Worm (Caenorhabditis elegans) whole organism, L2 larva: ENCODE measurements around the gene cdka-1.
A peak's percentile ranks its signal among the peaks of the same experiment; 100 is the strongest.

ENCODE experiments used
- C34F6.9 ChIP-seq: fragments of 150-350 bp; optimal IDR thresholded peaks from 2 replicates; lab custom pipeline; 2014; ENCODE audit warnings: missing biosample characterization, missing genetic modification characterization
- F13H6.1 ChIP-seq: sonication (generic microtip); optimal IDR thresholded peaks from 2 replicates; lab custom pipeline; 2016; ENCODE audit warnings: missing genetic modification characterization, missing compliant biosample characterization
- R02D3.7 ChIP-seq: fragments of 150-350 bp; optimal IDR thresholded peaks from 2 replicates; lab custom pipeline; 2014; ENCODE audit warnings: missing biosample characterization, missing genetic modification characterization
- ZK546.5 ChIP-seq: sonication (generic microtip); optimal IDR thresholded peaks from 2 replicates; lab custom pipeline; 2017; ENCODE audit warnings: missing biosample characterization, missing genetic modification characterization
- alr-1 ChIP-seq: fragments of 150-350 bp; optimal IDR thresholded peaks from 2 replicates; lab custom pipeline; 2014; ENCODE audit warnings: missing biosample characterization, missing genetic modification characterization
- ceh-16 ChIP-seq: fragments of 150-350 bp; optimal IDR thresholded peaks from 2 replicates; lab custom pipeline; 2014; ENCODE audit warnings: missing biosample characterization, missing genetic modification characterization
- ceh-82 ChIP-seq: fragments of 150-350 bp; optimal IDR thresholded peaks from 2 replicates; lab custom pipeline; 2014; ENCODE audit warnings: missing biosample characterization, missing genetic modification characterization
- elt-3 ChIP-seq: sonication (generic microtip); optimal IDR thresholded peaks from 2 replicates; lab custom pipeline; 2017; ENCODE audit warnings: missing biosample characterization, missing genetic modification characterization
- gmeb-1 ChIP-seq: fragments of 150-350 bp; optimal IDR thresholded peaks from 2 replicates; lab custom pipeline; 2014; ENCODE audit warnings: missing biosample characterization, missing genetic modification characterization
- lin-11 ChIP-seq: fragments of 150-350 bp; sonication (generic microtip); optimal IDR thresholded peaks from 2 replicates; lab custom pipeline; 2014; ENCODE audit warnings: missing biosample characterization, missing genetic modification characterization, inconsistent platforms, mixed read lengths
- lin-13 ChIP-seq: fragments of 150-350 bp; optimal IDR thresholded peaks from 2 replicates; lab custom pipeline; 2014; ENCODE audit warnings: missing biosample characterization, missing genetic modification reagents, missing genetic modification characterization
- lin-39 ChIP-seq: fragments of 150-350 bp; optimal IDR thresholded peaks from 2 replicates; lab custom pipeline; 2014; ENCODE audit warnings: missing biosample characterization, missing genetic modification reagents, missing genetic modification characterization
- lsy-2 ChIP-seq, 2 experiments: fragments of 150-350 bp in 1 of 2; sonication (generic microtip) in 1 of 2; optimal IDR thresholded peaks; 2 replicates each; lab custom pipeline; 2014 to 2017; ENCODE audit warnings: missing biosample characterization in 2 of 2, missing genetic modification characterization in 2 of 2
- mbf-1 ChIP-seq: sonication (generic microtip); optimal IDR thresholded peaks from 2 replicates; lab custom pipeline; 2017; ENCODE audit warnings: missing biosample characterization, missing genetic modification characterization
- mdl-1 ChIP-seq, 2 experiments: fragments of 150-350 bp in 1 of 2; sonication (generic microtip) in 1 of 2; optimal IDR thresholded peaks; 2 replicates each; lab custom pipeline; 2017; ENCODE audit warnings: missing biosample characterization in 2 of 2, missing genetic modification characterization in 2 of 2
- nhr-10 ChIP-seq: sonication (generic microtip); optimal IDR thresholded peaks from 2 replicates; lab custom pipeline; 2017; ENCODE audit warnings: missing biosample characterization, missing genetic modification characterization
- nhr-12 ChIP-seq: fragments of 150-350 bp; optimal IDR thresholded peaks from 2 replicates; lab custom pipeline; 2014; ENCODE audit warnings: missing biosample characterization, missing genetic modification characterization
- nhr-129 ChIP-seq: fragments of 150-350 bp; optimal IDR thresholded peaks from 2 replicates; lab custom pipeline; 2014; ENCODE audit warnings: missing biosample characterization, missing genetic modification characterization
- nhr-23 ChIP-seq: fragments of 150-350 bp; optimal IDR thresholded peaks from 2 replicates; lab custom pipeline; 2014; ENCODE audit warnings: missing biosample characterization, missing genetic modification reagents, missing genetic modification characterization
- nhr-237 ChIP-seq: fragments of 150-350 bp; optimal IDR thresholded peaks from 2 replicates; lab custom pipeline; 2014; ENCODE audit warnings: missing biosample characterization, missing genetic modification characterization
- nhr-25 ChIP-seq: fragments of 150-350 bp; sonication (generic microtip); optimal IDR thresholded peaks from 3 replicates; lab custom pipeline; 2014; ENCODE audit warnings: missing biosample characterization, missing genetic modification characterization
- nhr-77 ChIP-seq: fragments of 150-350 bp; optimal IDR thresholded peaks from 2 replicates; lab custom pipeline; 2014; ENCODE audit warnings: missing biosample characterization, missing genetic modification characterization
- peb-1 ChIP-seq: fragments of 150-350 bp; optimal IDR thresholded peaks from 2 replicates; lab custom pipeline; 2014; ENCODE audit warnings: missing biosample characterization, missing genetic modification characterization
- skn-1 ChIP-seq: sonication (generic microtip); optimal IDR thresholded peaks from 2 replicates; lab custom pipeline; 2017; ENCODE audit warnings: missing biosample characterization, missing genetic modification characterization
- sma-3 ChIP-seq: sonication (generic microtip); optimal IDR thresholded peaks from 2 replicates; lab custom pipeline; 2016; ENCODE audit warnings: missing genetic modification reagents, missing genetic modification characterization, missing compliant biosample characterization
- sma-9 ChIP-seq, 2 experiments: fragments of 150-350 bp in 1 of 2; sonication (generic microtip) in 1 of 2; optimal IDR thresholded peaks; 2 replicates each; lab custom pipeline; 2014 to 2016; ENCODE audit warnings: missing genetic modification characterization in 2 of 2, mild to moderate bottlenecking in 1 of 2, missing biosample characterization in 1 of 2, missing compliant biosample characterization in 1 of 2, missing genetic modification reagents in 1 of 2, moderate library complexity in 1 of 2
- snpc-4 ChIP-seq: fragments of 150-350 bp; optimal IDR thresholded peaks from 2 replicates; lab custom pipeline; 2014; ENCODE audit warnings: missing biosample characterization, missing genetic modification characterization
- unc-55 ChIP-seq: fragments of 150-350 bp; sonication (generic microtip); optimal IDR thresholded peaks from 3 replicates; lab custom pipeline; 2014; ENCODE audit warnings: missing biosample characterization, missing genetic modification reagents, missing genetic modification characterization
- unc-62 ChIP-seq: fragments of 150-350 bp; optimal IDR thresholded peaks from 2 replicates; lab custom pipeline; 2014; ENCODE audit warnings: missing biosample characterization, missing genetic modification reagents, missing genetic modification characterization
- zag-1 ChIP-seq: fragments of 150-350 bp; optimal IDR thresholded peaks from 2 replicates; lab custom pipeline; 2014; ENCODE audit warnings: missing biosample characterization, missing genetic modification characterization
- ztf-4 ChIP-seq: fragments of 150-350 bp; optimal IDR thresholded peaks from 2 replicates; lab custom pipeline; 2014; ENCODE audit warnings: missing biosample characterization, missing genetic modification characterization

Gene cdka-1

DNA sequence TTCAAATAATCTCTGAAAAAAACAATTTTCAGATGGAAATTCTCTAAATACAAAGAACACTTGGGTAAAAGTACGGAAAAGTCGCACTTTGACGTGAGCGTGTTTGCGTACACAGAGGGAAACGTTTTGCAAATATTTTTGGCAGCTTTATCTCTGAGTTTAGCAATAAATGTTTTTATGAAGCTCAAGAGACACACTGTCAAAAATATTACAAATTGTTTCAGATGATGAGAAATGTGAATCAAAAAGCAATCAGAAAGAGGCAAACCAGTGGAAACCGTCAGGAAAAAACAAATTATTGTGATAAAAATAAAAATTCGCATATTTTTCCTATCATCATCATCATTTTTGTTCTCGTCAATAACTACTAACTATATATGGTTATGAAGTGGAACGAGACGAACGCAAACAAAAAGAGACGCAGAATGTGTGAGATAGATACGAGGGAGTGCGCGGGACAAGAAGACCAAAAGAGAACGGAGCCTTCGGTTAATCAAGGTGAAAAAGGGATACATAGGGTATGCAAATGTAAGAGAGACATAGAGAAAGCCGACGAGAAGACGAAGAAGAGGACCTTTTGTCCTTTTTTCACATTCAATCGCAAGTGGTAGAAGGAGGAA lies 46.1 kb upstream of the cdka-1 start, which contains the start of gene sel-2:
Gene sel-2, minus strand, starts transcription at position 51 of the 620 bp plus-strand sequence.
- TF ChIP-seq lin-39 (tag; lab: Kevin White, UChicago) (no peak), C34F6.9 (peak; percentile 65), nhr-129 (peak; percentile 7), nhr-25 (peak; percentile 47), zag-1 (tag; lab: Kevin White, UChicago) (no peak), lsy-2 (tag; optimal IDR thresholded peaks at IDR 0.05; lab: Kevin White, UChicago) (peak in 1 of 2 experiments; percentile 36), elt-3 (tag; lab: Kevin White, UChicago) (no peak), sma-9 (GFP tag; optimal IDR thresholded peaks at IDR 0.05; lab: Kevin White, UChicago) (peak; percentile 50), sma-9 (tag; optimal IDR thresholded peaks at IDR 0.05; lab: Kevin White, UChicago) (no peak), unc-55 (GFP tag; lab: Kevin White, UChicago) (peak; percentile 36), F13H6.1 (tag; lab: Kevin White, UChicago) (peak; percentile 30), ZK546.5 (tag; lab: Kevin White, UChicago) (no peak)

DNA sequence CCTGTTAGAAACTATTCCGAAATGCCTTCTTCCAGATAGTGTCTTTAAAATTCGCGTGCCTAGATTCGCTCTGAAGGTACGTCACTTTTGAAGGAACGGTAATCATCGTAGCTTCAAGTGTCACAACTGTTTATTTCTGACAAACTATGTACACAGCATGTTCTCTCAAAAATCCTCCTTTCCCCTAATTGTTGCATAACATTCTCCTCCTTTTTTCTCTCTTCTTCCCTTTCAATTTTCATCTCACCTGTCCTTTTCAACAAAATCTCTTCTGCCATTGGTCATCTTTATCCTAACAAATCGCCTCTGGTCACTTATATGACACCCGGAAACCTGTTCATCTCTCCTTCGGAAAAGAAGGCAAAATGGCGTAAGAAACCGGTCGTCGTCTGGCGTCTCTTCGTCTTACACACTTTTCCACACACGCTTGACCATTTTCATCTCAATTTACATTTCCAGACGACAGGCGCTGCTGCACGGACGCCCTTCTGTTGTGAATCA lies 42.5 kb upstream of the cdka-1 start, which contains the start of gene lips-3:
Gene lips-3, plus strand, starts transcription at position 458 of the 501 bp plus-strand sequence.
- TF ChIP-seq nhr-237, result no peak
- no peak for TF ChIP-seq ztf-4 (tag; lab: Kevin White, UChicago)
- TF ChIP-seq nhr-25, result peak; percentile 35

DNA sequence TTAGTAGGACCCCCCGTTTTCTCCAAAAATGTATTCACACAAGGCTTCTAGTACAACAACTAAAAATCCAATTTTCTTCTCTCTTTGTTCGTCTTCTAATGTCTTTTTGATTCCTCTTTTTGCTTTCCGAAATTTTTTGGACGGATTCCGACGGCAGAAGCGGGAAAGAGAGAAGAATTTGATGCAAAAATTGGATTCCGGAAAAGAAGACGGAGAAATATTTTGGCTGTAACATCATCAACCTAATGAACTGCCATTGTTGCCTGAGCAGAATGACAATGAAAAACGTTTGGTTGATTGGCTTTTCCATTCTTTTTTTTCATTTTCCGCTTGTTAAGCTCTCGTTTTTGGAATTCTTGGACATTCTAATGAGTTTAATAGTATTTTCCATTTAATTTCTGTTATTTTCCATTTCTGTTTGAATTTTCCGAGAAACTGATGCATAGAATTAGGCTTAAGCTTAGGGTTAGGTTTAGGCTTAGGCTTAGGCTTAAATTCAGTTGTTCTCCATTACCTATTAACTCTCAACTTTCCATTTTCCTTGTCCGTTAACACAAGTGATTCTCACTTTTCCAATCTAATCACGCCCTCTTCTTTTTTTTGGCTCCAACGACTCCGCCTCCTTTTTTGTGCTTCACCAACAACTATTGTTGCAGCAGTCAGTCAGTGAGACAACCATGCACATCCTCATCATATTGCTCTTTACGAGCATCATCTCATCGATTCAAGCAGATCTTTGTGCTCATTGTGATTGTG lies 36.0 kb upstream of the cdka-1 start, which contains the start of gene lron-5:
Gene lron-5, plus strand, starts transcription at position 655 of the 756 bp plus-strand sequence.
- no peak for TF ChIP-seq mdl-1 (tag; optimal IDR thresholded peaks at IDR 0.05; lab: Kevin White, UChicago)
- TF ChIP-seq unc-62, result no peak
- no peak for TF ChIP-seq gmeb-1

- TF ChIP-seq gmeb-1, result no peak
- no peak for TF ChIP-seq nhr-77
- TF ChIP-seq sma-3 (GFP tag; lab: Kevin White, UChicago), result no peak
- TF ChIP-seq unc-62, result no peak
- no peak for TF ChIP-seq lin-11 (tag; lab: Kevin White, UChicago)
- no peak for TF ChIP-seq mbf-1
- no peak for TF ChIP-seq R02D3.7
- no peak for TF ChIP-seq snpc-4
- no peak for TF ChIP-seq lin-13 (GFP tag; lab: Kevin White, UChicago)
- no peak for TF ChIP-seq elt-3 (tag; lab: Kevin White, UChicago)
- TF ChIP-seq ceh-82 (tag; lab: Kevin White, UChicago), result no peak
- no peak for TF ChIP-seq nhr-23 (tag; lab: Kevin White, UChicago)
- TF ChIP-seq peb-1 (tag; lab: Kevin White, UChicago), result no peak
- TF ChIP-seq nhr-237, result no peak
- TF ChIP-seq zag-1 (tag; lab: Kevin White, UChicago), result no peak
These were observed 32.3 kb upstream of the cdka-1 start for ce11 chrIII:4626148-4626922.

ce11 chrIII:4628165-4628564 lies 30.4 kb upstream of the cdka-1 start, which contains the start of gene clec-151:
Gene clec-151, plus strand, starts transcription at chrIII:4628465.
- no peak for TF ChIP-seq ztf-4 (tag; lab: Kevin White, UChicago)
- no peak for TF ChIP-seq skn-1
- no peak for TF ChIP-seq C34F6.9
- no peak for TF ChIP-seq sma-9 (GFP tag; optimal IDR thresholded peaks at IDR 0.05; lab: Kevin White, UChicago)
- TF ChIP-seq sma-9 (tag; optimal IDR thresholded peaks at IDR 0.05; lab: Kevin White, UChicago), result no peak
- TF ChIP-seq nhr-77, result no peak
- TF ChIP-seq nhr-10 (tag; lab: Kevin White, UChicago), result no peak
- TF ChIP-seq nhr-23 (tag; lab: Kevin White, UChicago), result no peak
- TF ChIP-seq nhr-12 (tag; lab: Kevin White, UChicago), result no peak
- no peak for TF ChIP-seq ceh-16 (tag; lab: Kevin White, UChicago)
- no peak for TF ChIP-seq alr-1 (tag; lab: Kevin White, UChicago)
- no peak for TF ChIP-seq mdl-1 (tag; optimal IDR thresholded peaks at IDR 0.05; lab: Kevin White, UChicago)
- TF ChIP-seq ceh-82 (tag; lab: Kevin White, UChicago), result no peak
